Fruit fly (Drosophila melanogaster) whole organism, embryonic: ENCODE data around the gene RpL27A.
A peak's percentile ranks its signal among the peaks of the same experiment; 100 is the strongest.

ENCODE experiments used
- Ada2b ChIP-seq: fragments of 200-800 bp; sonication (Bioruptor generic); IDR thresholded peaks from 2 replicates; pipeline ENCODE4 v1.3.6; 2022; ENCODE audit warnings: missing biosample characterization, missing genetic modification characterization
- Blimp-1 ChIP-seq: fragments of 200-800 bp; sonication (Bioruptor generic); optimal IDR thresholded peaks from 3 replicates; lab custom pipeline; 2018; ENCODE audit warnings: missing biosample characterization, missing genetic modification characterization, mild to moderate bottlenecking, moderate library complexity, missing genetic modification reagents
- CG10543 ChIP-seq: fragments of 200-800 bp; sonication (Bioruptor generic); optimal IDR thresholded peaks from 3 replicates; lab custom pipeline; 2017; ENCODE audit warnings: missing biosample characterization, mild to moderate bottlenecking, missing genetic modification characterization, moderate library complexity
- CG12155 ChIP-seq: fragments of 200-800 bp; sonication (Bioruptor generic); optimal IDR thresholded peaks from 3 replicates; lab custom pipeline; 2016; ENCODE audit warnings: missing biosample characterization, missing genetic modification characterization
- CG12391 ChIP-seq: fragments of 200-800 bp; sonication (Bioruptor generic); optimal IDR thresholded peaks from 3 replicates; lab custom pipeline; 2018; ENCODE audit warnings: missing biosample characterization, mild to moderate bottlenecking, missing genetic modification characterization, moderate library complexity
- CG12659 ChIP-seq: fragments of 200-800 bp; sonication (Bioruptor generic); optimal IDR thresholded peaks from 3 replicates; lab custom pipeline; 2017; ENCODE audit warnings: mild to moderate bottlenecking, missing biosample characterization, missing genetic modification reagents, missing genetic modification characterization
- CG13775 ChIP-seq: fragments of 200-800 bp; sonication (Bioruptor generic); optimal IDR thresholded peaks from 3 replicates; lab custom pipeline; 2017; ENCODE audit warnings: missing biosample characterization, mild to moderate bottlenecking, missing genetic modification characterization
- CG14710 ChIP-seq: fragments of 200-800 bp; sonication (Bioruptor generic); optimal IDR thresholded peaks from 3 replicates; lab custom pipeline; 2019; ENCODE audit warnings: missing biosample characterization, mild to moderate bottlenecking, missing genetic modification characterization, moderate library complexity
- CG15479 ChIP-seq: fragments of 200-800 bp; sonication (Bioruptor generic); optimal IDR thresholded peaks from 3 replicates; lab custom pipeline; 2019; ENCODE audit warnings: missing biosample characterization, mild to moderate bottlenecking, missing genetic modification characterization, moderate library complexity
- CG16863 ChIP-seq: fragments of 200-800 bp; sonication (Bioruptor generic); optimal IDR thresholded peaks from 3 replicates; lab custom pipeline; 2016; ENCODE audit warnings: missing biosample characterization, missing genetic modification characterization
- CG17912 ChIP-seq: fragments of 200-800 bp; sonication (Bioruptor generic); optimal IDR thresholded peaks from 2 replicates; lab custom pipeline; 2018; ENCODE audit warnings: missing biosample characterization, mild to moderate bottlenecking, missing genetic modification characterization
- CG2129 ChIP-seq: fragments of 200-800 bp; sonication (Bioruptor generic); IDR thresholded peaks from 2 replicates; pipeline ENCODE4 v1.3.6; 2022; ENCODE audit warnings: missing biosample characterization, missing genetic modification characterization; ENCODE audit not compliant: partially characterized antibody
- CG2678 ChIP-seq: fragments of 200-800 bp; sonication (Bioruptor generic); optimal IDR thresholded peaks from 3 replicates; lab custom pipeline; 2019; ENCODE audit warnings: missing biosample characterization, mild to moderate bottlenecking, missing genetic modification characterization, moderate library complexity
- CG31224 ChIP-seq: fragments of 200-800 bp; sonication (Bioruptor generic); IDR thresholded peaks from 2 replicates; pipeline ENCODE4 v1.3.6; 2022; ENCODE audit warnings: missing biosample characterization, missing genetic modification characterization
- CG31441 ChIP-seq: fragments of 200-800 bp; sonication (Bioruptor generic); IDR thresholded peaks from 2 replicates; pipeline ENCODE4 v1.3.6; 2022; ENCODE audit warnings: missing biosample characterization, missing genetic modification characterization
- CG32532 ChIP-seq: fragments of 200-800 bp; sonication (Bioruptor generic); IDR thresholded peaks from 2 replicates; pipeline ENCODE4 v1.3.6; 2022; ENCODE audit warnings: missing biosample characterization, missing genetic modification characterization
- CG3847 ChIP-seq: fragments of 200-800 bp; sonication (Bioruptor generic); IDR thresholded peaks from 2 replicates; pipeline ENCODE4 v1.3.6; 2022; ENCODE audit warnings: missing biosample characterization, missing genetic modification characterization
- CG4328 ChIP-seq: fragments of 200-800 bp; sonication (Bioruptor generic); optimal IDR thresholded peaks from 3 replicates; lab custom pipeline; 2017; ENCODE audit warnings: missing biosample characterization, missing genetic modification reagents, missing genetic modification characterization
- CG5953 ChIP-seq: fragments of 200-800 bp; sonication (Bioruptor generic); IDR thresholded peaks from 2 replicates; pipeline ENCODE4 v1.3.6; 2022; ENCODE audit warnings: missing biosample characterization, missing genetic modification characterization
- CG9727 ChIP-seq: fragments of 200-800 bp; sonication (Bioruptor generic); optimal IDR thresholded peaks from 3 replicates; lab custom pipeline; 2017; ENCODE audit warnings: missing biosample characterization, mild to moderate bottlenecking, missing genetic modification characterization
- CTCF ChIP-seq: fragments of 200-800 bp; sonication (Bioruptor generic); optimal IDR thresholded peaks from 2 replicates; lab custom pipeline; 2017; ENCODE audit warnings: missing biosample characterization, mild to moderate bottlenecking, missing genetic modification characterization, moderate library complexity
- Elba2 ChIP-seq: fragments of 200-800 bp; sonication (Bioruptor generic); optimal IDR thresholded peaks from 3 replicates; lab custom pipeline; 2016; ENCODE audit warnings: missing biosample characterization, missing genetic modification characterization
- Hmr ChIP-seq: fragments of 200-800 bp; sonication (Bioruptor generic); optimal IDR thresholded peaks from 3 replicates; lab custom pipeline; 2017; ENCODE audit warnings: mild to moderate bottlenecking, missing biosample characterization, missing genetic modification reagents, missing genetic modification characterization
- Hr51 ChIP-seq, 2 experiments: fragments of 200-800 bp; sonication (Bioruptor generic); optimal IDR thresholded peaks; 2 replicates in 1 of 2; 3 replicates in 1 of 2; lab custom pipeline; 2016 to 2018; ENCODE audit warnings: missing biosample characterization in 2 of 2, missing genetic modification characterization in 2 of 2, mild to moderate bottlenecking in 1 of 2, moderate library complexity in 1 of 2
- Lim3 ChIP-seq: fragments of 200-800 bp; sonication (Bioruptor generic); IDR thresholded peaks from 2 replicates; pipeline ENCODE4 v1.3.6; 2022; ENCODE audit warnings: missing biosample characterization, missing genetic modification characterization
- NC2β ChIP-seq: fragments of 200-800 bp; sonication (Bioruptor generic); optimal IDR thresholded peaks from 2 replicates; lab custom pipeline; 2016; ENCODE audit warnings: missing biosample characterization, missing genetic modification characterization
- Nf-YC ChIP-seq: fragments of 200-800 bp; optimal IDR thresholded peaks from 3 replicates; lab custom pipeline; 2019; ENCODE audit warnings: missing biosample characterization, mild to moderate bottlenecking, missing genetic modification characterization, moderate library complexity
- PHDP ChIP-seq: fragments of 200-800 bp; sonication (Bioruptor generic); optimal IDR thresholded peaks from 3 replicates; lab custom pipeline; 2018; ENCODE audit warnings: missing biosample characterization, mild to moderate bottlenecking, missing genetic modification characterization, moderate library complexity
- Ptx1 ChIP-seq: fragments of 200-800 bp; sonication (Bioruptor generic); IDR thresholded peaks from 2 replicates; pipeline ENCODE4 v1.3.6; 2022; ENCODE audit warnings: missing biosample characterization, missing genetic modification characterization
- Scr ChIP-seq: fragments of 200-800 bp; sonication (Bioruptor generic); IDR thresholded peaks from 2 replicates; pipeline ENCODE4 v1.3.6; 2022; ENCODE audit warnings: missing biosample characterization, missing genetic modification characterization; ENCODE audit not compliant: partially characterized antibody
- YL-1 ChIP-seq: fragments of 200-800 bp; sonication (Bioruptor generic); optimal IDR thresholded peaks from 3 replicates; lab custom pipeline; 2017; ENCODE audit warnings: missing biosample characterization, mild to moderate bottlenecking, missing genetic modification characterization
- az2 ChIP-seq: fragments of 200-800 bp; sonication (Bioruptor generic); optimal IDR thresholded peaks from 3 replicates; lab custom pipeline; 2016; ENCODE audit warnings: missing biosample characterization, missing genetic modification characterization
- bcd ChIP-seq: fragments of 200-800 bp; sonication (Bioruptor generic); optimal IDR thresholded peaks from 2 replicates; lab custom pipeline; 2017; ENCODE audit warnings: missing biosample characterization, mild to moderate bottlenecking, missing genetic modification characterization
- crc ChIP-seq: fragments of 200-800 bp; sonication (Bioruptor generic); optimal IDR thresholded peaks from 2 replicates; lab custom pipeline; 2016; ENCODE audit warnings: missing biosample characterization, missing genetic modification characterization
- dm ChIP-seq: fragments of 200-800 bp; sonication (Bioruptor generic); optimal IDR thresholded peaks from 3 replicates; lab custom pipeline; 2016; ENCODE audit warnings: missing biosample characterization, missing genetic modification characterization
- dpn ChIP-seq, 2 experiments: fragments of 200-800 bp; sonication (Bioruptor generic); optimal IDR thresholded peaks; 3 replicates each; lab custom pipeline; 2016; ENCODE audit warnings: missing biosample characterization in 2 of 2, missing genetic modification characterization in 2 of 2
- dysf ChIP-seq: fragments of 200-800 bp; sonication (Bioruptor generic); IDR thresholded peaks from 3 replicates; pipeline ENCODE4 v1.3.6; 2022; ENCODE audit warnings: missing biosample characterization, missing genetic modification characterization
- ftz-f1 ChIP-seq: fragments of 200-800 bp; sonication (Bioruptor generic); optimal IDR thresholded peaks from 2 replicates; lab custom pipeline; 2016; ENCODE audit warnings: missing biosample characterization, missing genetic modification characterization
- gt ChIP-seq: fragments of 200-800 bp; sonication (Bioruptor generic); IDR thresholded peaks from 2 replicates; pipeline ENCODE4 v1.3.6; 2022; ENCODE audit warnings: missing biosample characterization, missing genetic modification characterization
- kay ChIP-seq: fragments of 200-800 bp; sonication (Bioruptor generic); optimal IDR thresholded peaks from 2 replicates; lab custom pipeline; 2016; ENCODE audit warnings: missing biosample characterization, missing genetic modification characterization
- mam ChIP-seq: fragments of 200-800 bp; sonication (Bioruptor generic); optimal IDR thresholded peaks from 3 replicates; lab custom pipeline; 2016; ENCODE audit warnings: missing biosample characterization, missing genetic modification characterization
- p53 ChIP-seq: fragments of 200-800 bp; sonication (Bioruptor generic); optimal IDR thresholded peaks from 2 replicates; lab custom pipeline; 2016; ENCODE audit warnings: missing biosample characterization, missing genetic modification characterization
- pho ChIP-seq: fragments of 200-800 bp; sonication (Bioruptor generic); optimal IDR thresholded peaks from 2 replicates; lab custom pipeline; 2016; ENCODE audit warnings: missing biosample characterization, missing genetic modification characterization
- prd ChIP-seq, 3 experiments: fragments of >200 bp in 2 of 3; fragments of 200-800 bp in 1 of 3; sonication (Bioruptor generic) in 1 of 3; optimal IDR thresholded peaks in 2 of 3; IDR thresholded peaks in 1 of 3; 2 replicates in 2 of 3; 3 replicates in 1 of 3; pipeline versions ENCODE4 v1.3.6 to Lab custom; 2017 to 2022; ENCODE audit warnings: missing biosample characterization in 1 of 3, missing genetic modification characterization in 1 of 3
- sc ChIP-seq, 3 experiments: fragments of >200 bp in 2 of 3; fragments of 200-800 bp in 1 of 3; sonication (Bioruptor generic) in 1 of 3; optimal IDR thresholded peaks; 2 replicates in 2 of 3; 3 replicates in 1 of 3; lab custom pipeline; 2017; ENCODE audit warnings: mild to moderate bottlenecking in 1 of 3, missing biosample characterization in 1 of 3, missing genetic modification characterization in 1 of 3, missing genetic modification reagents in 1 of 3
- scrt ChIP-seq: fragments of 200-800 bp; sonication (Bioruptor generic); optimal IDR thresholded peaks from 2 replicates; lab custom pipeline; 2018; ENCODE audit warnings: missing biosample characterization, mild to moderate bottlenecking, missing genetic modification characterization, moderate library complexity
- sens ChIP-seq: fragments of 200-800 bp; sonication (Bioruptor generic); peaks from one replicate; lab custom pipeline; 2016; ENCODE audit warnings: missing biosample characterization, missing genetic modification characterization
- sr ChIP-seq: fragments of 200-800 bp; sonication (Bioruptor generic); IDR thresholded peaks from 3 replicates; pipeline ENCODE4 v1.3.6; 2022; ENCODE audit warnings: missing biosample characterization, missing genetic modification characterization
- tio ChIP-seq: fragments of 200-800 bp; sonication (Bioruptor generic); optimal IDR thresholded peaks from 2 replicates; lab custom pipeline; 2017; ENCODE audit warnings: missing biosample characterization, missing genetic modification characterization, inconsistent platforms
- vvl ChIP-seq: fragments of 200-800 bp; sonication (Bioruptor generic); IDR thresholded peaks from 2 replicates; pipeline ENCODE4 v1.3.6; 2022; ENCODE audit warnings: missing biosample characterization, missing genetic modification characterization

The RpL27A gene

dm6 chr2L:4459543-4459942, 1.4 kb upstream of the RpL27A start, which contains the start of the genes mRpL27 and CG15435 (continued):
- TF ChIP-seq CG9727 (GFP tag; lab: Kevin White, UChicago) (peak; percentile 15), CG31441 (GFP tag; lab: Robert Waterston, UW) (peak; percentile 37; the same call in 1 of the 2 replicates), PHDP (tag; lab: Kevin White, UChicago) (peak; percentile 45), az2 (peak; percentile 25), CG13775 (GFP tag; lab: Kevin White, UChicago) (peak; percentile 19), crc (GFP tag; lab: Kevin White, UChicago) (no peak), CG4328 (GFP tag; lab: Kevin White, UChicago) (peak; percentile 42), Scr (peak; percentile 41; the same call in 1 of the 2 replicates), CG17912 (GFP tag; lab: Kevin White, UChicago) (peak; percentile 27), CG12155 (GFP tag; lab: Kevin White, UChicago) (peak; percentile 20), CG3847 (GFP tag; lab: Robert Waterston, UW) (peak; percentile 67), CG2129 (no peak), sens (GFP tag; lab: Kevin White, UChicago) (peak; percentile 67), CG32532 (peak; percentile 49), tio (GFP tag; lab: Kevin White, UChicago) (no peak), dysf (GFP tag; lab: Robert Waterston, UW) (peak; percentile 34; the same call in 1 of the 3 replicates), scrt (peak; percentile 59), p53 (GFP tag; lab: Kevin White, UChicago) (no peak), YL-1 (GFP tag; lab: Kevin White, UChicago) (peak; percentile 75), pho (GFP tag; lab: Kevin White, UChicago) (peak; percentile 16), NC2β (GFP tag; lab: Kevin White, UChicago) (no peak), CG12391 (tag; lab: Kevin White, UChicago) (peak; percentile 68), Ada2b (GFP tag; lab: Robert Waterston, UW) (no peak), Ptx1 (GFP tag; lab: Robert Waterston, UW) (peak; percentile 44), prd (optimal IDR thresholded peaks at IDR 0.05; lab: Kevin White, UChicago) (no peak), prd (GFP tag; IDR thresholded peaks at IDR 0.05; lab: Robert Waterston, UW) (peak; percentile 28; the same call in 1 of the 3 replicates), CG31224 (GFP tag; lab: Robert Waterston, UW) (no peak), Elba2 (GFP tag; lab: Kevin White, UChicago) (peak; percentile 22), dpn (GFP tag; optimal IDR thresholded peaks at IDR 0.05; lab: Kevin White, UChicago) (peak in 1 of 2 experiments; percentile 10), Hmr (GFP tag; lab: Kevin White, UChicago) (peak; percentile 44), sr (GFP tag; lab: Robert Waterston, UW) (0 out of 3 replicates have a peak, but pooled peaks have one; percentile 22), Nf-YC (tag; lab: Kevin White, UChicago) (peak; percentile 45), Lim3 (GFP tag; lab: Robert Waterston, UW) (no peak), CG10543 (GFP tag; lab: Kevin White, UChicago) (peak; percentile 12), CG15479 (GFP tag; lab: Kevin White, UChicago) (peak; percentile 70), bcd (GFP tag; lab: Kevin White, UChicago) (peak; percentile 58), ftz-f1 (GFP tag; lab: Kevin White, UChicago) (no peak), dm (peak; percentile 3), kay (no peak), Blimp-1 (no peak), gt (GFP tag; lab: Robert Waterston, UW) (no peak), sc (optimal IDR thresholded peaks at IDR 0.05; lab: Kevin White, UChicago) (no peak), sc (GFP tag; optimal IDR thresholded peaks at IDR 0.05; lab: Kevin White, UChicago) (peak; percentile 7), CG2678 (tag; lab: Kevin White, UChicago) (peak; percentile 53), CG5953 (GFP tag; lab: Robert Waterston, UW) (no peak), CG14710 (peak; percentile 100), CG12659 (GFP tag; lab: Kevin White, UChicago) (peak; percentile 76), CG16863 (GFP tag; lab: Kevin White, UChicago) (no peak), vvl (GFP tag; lab: Robert Waterston, UW) (peak; percentile 62), Hr51 (GFP tag; optimal IDR thresholded peaks at IDR 0.05; lab: Kevin White, UChicago) (peak in 1 of 2 experiments; percentile 44), mam (GFP tag; lab: Kevin White, UChicago) (peak; percentile 18), CTCF (GFP tag; lab: Kevin White, UChicago) (no peak)
